Worm (Caenorhabditis elegans) whole organism, dauer: ENCODE data around the gene ash-2.

ENCODE experiments used
- unc-62 ChIP-seq: sonication (generic microtip); optimal IDR thresholded peaks from 2 replicates; lab custom pipeline; 2017; ENCODE audit warnings: missing biosample characterization, missing genetic modification reagents, missing genetic modification characterization

The ash-2 gene

ce11 chrII:11968275-11968674, 11.4 kb upstream of the ash-2 start, which contains the start of gene mex-1:
mex-1 (plus strand) TSS chrII:11968637.
- no peak for TF ChIP-seq unc-62 (GFP tag; lab: Kevin White, UChicago)

ce11 chrII:11969033-11969432, 10.6 kb upstream of the ash-2 start:
- TF ChIP-seq unc-62 (GFP tag; lab: Kevin White, UChicago), result no peak

ce11 chrII:11971009-11971636, 8.5 kb upstream of the ash-2 start:
- TF ChIP-seq unc-62 (GFP tag; lab: Kevin White, UChicago), result no peak

ce11 chrII:11972266-11972665, 7.4 kb upstream of the ash-2 start:
- no peak for TF ChIP-seq unc-62 (GFP tag; lab: Kevin White, UChicago)

- TF ChIP-seq unc-62 (GFP tag; lab: Kevin White, UChicago), result no peak
Observed at ce11 chrII:11973632-11974031, 6.0 kb upstream of the ash-2 start, which contains the start of gene acbp-6. acbp-6 (minus strand) TSS chrII:11973732.

- no peak for TF ChIP-seq unc-62 (GFP tag; lab: Kevin White, UChicago)
Observed at ce11 chrII:11974048-11974995, 5.3 kb upstream of the ash-2 start.

- TF ChIP-seq unc-62 (GFP tag; lab: Kevin White, UChicago), result no peak
Observed at ce11 chrII:11976727-11977259, 2.8 kb upstream of the ash-2 start.

ce11 chrII:11977363-11977762, 2.3 kb upstream of the ash-2 start, which contains the start of gene Y17G7B.21:
Y17G7B.21 (minus strand) TSS chrII:11977661.
- TF ChIP-seq unc-62 (GFP tag; lab: Kevin White, UChicago), result no peak

ce11 chrII:11978478-11978877, 1.2 kb upstream of the ash-2 start:
- TF ChIP-seq unc-62 (GFP tag; lab: Kevin White, UChicago), result no peak

ce11 chrII:11978920-11979319, 718 bp upstream of the ash-2 start:
- TF ChIP-seq unc-62 (GFP tag; lab: Kevin White, UChicago), result no peak

- no peak for TF ChIP-seq unc-62 (GFP tag; lab: Kevin White, UChicago)
Observed at ce11 chrII:11980110-11980509, 472 bp downstream of the ash-2 start.

- no peak for TF ChIP-seq unc-62 (GFP tag; lab: Kevin White, UChicago)
Observed at ce11 chrII:11988724-11989123, 9.1 kb downstream of the ash-2 start, which contains the start of gene Y17G7B.3. Y17G7B.3 (plus strand) TSS chrII:11989024.

- TF ChIP-seq unc-62 (GFP tag; lab: Kevin White, UChicago), result no peak
Observed at ce11 chrII:11992701-11993100, 13.1 kb downstream of the ash-2 start, which contains the start of gene dhps-1. dhps-1 (plus strand) TSS chrII:11993001.

ce11 chrII:11994940-11995339, 15.3 kb downstream of the ash-2 start:
- no peak for TF ChIP-seq unc-62 (GFP tag; lab: Kevin White, UChicago)

ce11 chrII:11998903-11999302, 19.3 kb downstream of the ash-2 start, which contains the start of gene Y17G7B.23:
Y17G7B.23 (plus strand) TSS chrII:11999203.
- no peak for TF ChIP-seq unc-62 (GFP tag; lab: Kevin White, UChicago)

- no peak for TF ChIP-seq unc-62 (GFP tag; lab: Kevin White, UChicago)
Observed at ce11 chrII:12005981-12006380, 26.3 kb downstream of the ash-2 start.
